Worm (Caenorhabditis elegans) whole organism, L1 larva: Measurements from ENCODE around the gene W09G12.7.

Source experiments
- mdl-1 ChIP-seq, 2 experiments: fragments of 150-350 bp; optimal IDR thresholded peaks; 2 replicates each; lab custom pipeline; 2014 to 2017; ENCODE audit warnings: missing biosample characterization in 2 of 2, missing genetic modification characterization in 2 of 2, inconsistent platforms in 1 of 2
- nhr-11 ChIP-seq: fragments of 150-350 bp; optimal IDR thresholded peaks from 2 replicates; lab custom pipeline; 2014; ENCODE audit warnings: missing biosample characterization, missing genetic modification characterization
- nhr-12 ChIP-seq: sonication (generic microtip); optimal IDR thresholded peaks from 2 replicates; lab custom pipeline; 2017; ENCODE audit warnings: missing biosample characterization, missing genetic modification characterization
- nhr-237 ChIP-seq: fragments of 150-350 bp; optimal IDR thresholded peaks from 2 replicates; lab custom pipeline; 2014; ENCODE audit warnings: missing biosample characterization, missing genetic modification characterization
- nhr-76 ChIP-seq: sonication (generic microtip); optimal IDR thresholded peaks from 2 replicates; lab custom pipeline; 2017; ENCODE audit warnings: missing biosample characterization, missing genetic modification characterization
- pag-3 ChIP-seq: sonication (generic microtip); optimal IDR thresholded peaks from 2 replicates; lab custom pipeline; 2017; ENCODE audit warnings: missing genetic modification characterization, mild to moderate bottlenecking, missing compliant biosample characterization, antibody characterized with exemption, borderline replicate concordance; ENCODE audit not compliant: insufficient read depth
- skn-1 ChIP-seq: fragments of 150-350 bp; optimal IDR thresholded peaks from 2 replicates; lab custom pipeline; 2014; ENCODE audit warnings: missing biosample characterization, missing genetic modification characterization
- zag-1 ChIP-seq: fragments of 150-350 bp; optimal IDR thresholded peaks from 2 replicates; lab custom pipeline; 2014; ENCODE audit warnings: missing biosample characterization, missing genetic modification characterization
- ztf-11 ChIP-seq, 2 experiments: sonication (generic microtip); optimal IDR thresholded peaks; 2 replicates each; lab custom pipeline; 2016 to 2017; ENCODE audit warnings: missing genetic modification characterization in 2 of 2, missing biosample characterization in 1 of 2, missing compliant biosample characterization in 1 of 2

ce11 chrIV:1207980-1208379, 20.9 kb upstream of the W09G12.7 start, which contains the start of gene dsl-1:
- no peak for TF ChIP-seq pag-3 (tag; lab: Kevin White, UChicago)
- no peak for TF ChIP-seq skn-1
- TF ChIP-seq nhr-237 (tag; lab: Kevin White, UChicago): no peak
- no peak for TF ChIP-seq nhr-12 (tag; lab: Kevin White, UChicago)
- TF ChIP-seq nhr-11 (tag; lab: Kevin White, UChicago): no peak
- no peak for TF ChIP-seq nhr-76 (tag; lab: Kevin White, UChicago)
- no peak for TF ChIP-seq zag-1 (tag; lab: Kevin White, UChicago)
- no peak for TF ChIP-seq ztf-11 (tag; optimal IDR thresholded peaks at IDR 0.05; lab: Kevin White, UChicago)
- TF ChIP-seq mdl-1 (tag; optimal IDR thresholded peaks at IDR 0.05; lab: Kevin White, UChicago): no peak
